Worm (Caenorhabditis elegans) whole organism, mixed stage, embryonic: ENCODE measurements around the gene atf-6.

Experiments used
- M03D4.4 ChIP-seq: sonication (generic microtip); optimal IDR thresholded peaks from 2 replicates; lab custom pipeline; 2017; ENCODE audit warnings: mild to moderate bottlenecking, missing genetic modification characterization, missing compliant biosample characterization
- bed-3 ChIP-seq: fragments of 200-800 bp; sonication (Bioruptor generic); optimal IDR thresholded peaks from 3 replicates; lab custom pipeline; 2018; ENCODE audit warnings: mild to moderate bottlenecking, missing genetic modification characterization, moderate library complexity, missing compliant biosample characterization
- blmp-1 ChIP-seq: fragments of 150-350 bp; optimal IDR thresholded peaks from 2 replicates; lab custom pipeline; 2014; ENCODE audit warnings: missing biosample characterization, missing genetic modification characterization
- ceh-39 ChIP-seq: fragments of 150-350 bp; optimal IDR thresholded peaks from 2 replicates; lab custom pipeline; 2014; ENCODE audit warnings: missing biosample characterization, missing genetic modification characterization
- ceh-43 ChIP-seq: fragments of 200-800 bp; sonication (Bioruptor generic); optimal IDR thresholded peaks from 2 replicates; lab custom pipeline; 2018; ENCODE audit warnings: mild to moderate bottlenecking, missing genetic modification characterization, moderate library complexity, missing compliant biosample characterization
- ceh-83 ChIP-seq: fragments of 200-800 bp; sonication (Bioruptor generic); optimal IDR thresholded peaks from 2 replicates; lab custom pipeline; 2018; ENCODE audit warnings: mild to moderate bottlenecking, missing genetic modification characterization, missing compliant biosample characterization
- ces-1 ChIP-seq: fragments of 150-350 bp; optimal IDR thresholded peaks from 2 replicates; lab custom pipeline; 2014; ENCODE audit warnings: missing biosample characterization, missing genetic modification reagents, missing genetic modification characterization
- cnd-1 ChIP-seq: fragments of 200-800 bp; sonication (Bioruptor generic); optimal IDR thresholded peaks from 2 replicates; lab custom pipeline; 2018; ENCODE audit warnings: mild to moderate bottlenecking, missing genetic modification characterization, missing compliant biosample characterization
- drap-1 ChIP-seq: fragments of 200-800 bp; sonication (Bioruptor generic); optimal IDR thresholded peaks from 3 replicates; lab custom pipeline; 2018; ENCODE audit warnings: mild to moderate bottlenecking, missing genetic modification characterization, missing compliant biosample characterization
- elt-1 ChIP-seq: sonication (generic microtip); optimal IDR thresholded peaks from 2 replicates; lab custom pipeline; 2017; ENCODE audit warnings: missing genetic modification characterization, mild to moderate bottlenecking, missing compliant biosample characterization, antibody characterized with exemption, moderate library complexity, borderline replicate concordance; ENCODE audit not compliant: insufficient read depth
- elt-3 ChIP-seq: fragments of 150-350 bp; optimal IDR thresholded peaks from 2 replicates; lab custom pipeline; 2014; ENCODE audit warnings: missing biosample characterization, missing genetic modification characterization
- ham-2 ChIP-seq: fragments of 200-800 bp; sonication (Bioruptor generic); optimal IDR thresholded peaks from 2 replicates; lab custom pipeline; 2018; ENCODE audit warnings: mild to moderate bottlenecking, missing genetic modification characterization, missing compliant biosample characterization
- hlh-1 ChIP-seq: fragments of 150-350 bp; optimal IDR thresholded peaks from 2 replicates; lab custom pipeline; 2014; ENCODE audit warnings: missing biosample characterization, missing genetic modification reagents, missing genetic modification characterization
- lin-13 ChIP-seq: fragments of 150-350 bp; optimal IDR thresholded peaks from 2 replicates; lab custom pipeline; 2014; ENCODE audit warnings: missing biosample characterization, missing genetic modification characterization
- lin-32 ChIP-seq: fragments of 200-800 bp; sonication (Bioruptor generic); optimal IDR thresholded peaks from 2 replicates; lab custom pipeline; 2018; ENCODE audit warnings: mild to moderate bottlenecking, missing genetic modification characterization, missing compliant biosample characterization
- lsy-2 ChIP-seq: fragments of 150-350 bp; optimal IDR thresholded peaks from 2 replicates; lab custom pipeline; 2014; ENCODE audit warnings: missing biosample characterization, missing genetic modification characterization
- nhr-12 ChIP-seq: fragments of 150-350 bp; optimal IDR thresholded peaks from 2 replicates; lab custom pipeline; 2014; ENCODE audit warnings: missing biosample characterization, missing genetic modification characterization
- nhr-2 ChIP-seq: fragments of 150-350 bp; optimal IDR thresholded peaks from 2 replicates; lab custom pipeline; 2014; ENCODE audit warnings: missing biosample characterization, missing genetic modification characterization
- nhr-237 ChIP-seq: fragments of 150-350 bp; optimal IDR thresholded peaks from 2 replicates; lab custom pipeline; 2014; ENCODE audit warnings: missing biosample characterization, missing genetic modification characterization
- nhr-28 ChIP-seq: fragments of 150-350 bp; optimal IDR thresholded peaks from 2 replicates; lab custom pipeline; 2014; ENCODE audit warnings: missing biosample characterization, missing genetic modification characterization
- nhr-76 ChIP-seq: sonication (generic microtip); optimal IDR thresholded peaks from 2 replicates; lab custom pipeline; 2017; ENCODE audit warnings: missing biosample characterization, missing genetic modification characterization
- pha-4 ChIP-seq: fragments of 150-350 bp; optimal IDR thresholded peaks from 2 replicates; lab custom pipeline; 2018; ENCODE audit warnings: missing biosample characterization, missing genetic modification reagents, missing genetic modification characterization
- sem-2 ChIP-seq: fragments of 200-800 bp; sonication (Bioruptor generic); optimal IDR thresholded peaks from 2 replicates; lab custom pipeline; 2018; ENCODE audit warnings: mild to moderate bottlenecking, missing genetic modification characterization, missing compliant biosample characterization
- snpc-4 ChIP-seq: fragments of 150-350 bp; optimal IDR thresholded peaks from 2 replicates; lab custom pipeline; 2014; ENCODE audit warnings: missing biosample characterization, missing genetic modification characterization
- sptf-1 ChIP-seq: sonication (generic microtip); optimal IDR thresholded peaks from 2 replicates; lab custom pipeline; 2017; ENCODE audit warnings: mild to moderate bottlenecking, missing genetic modification characterization, moderate library complexity, missing compliant biosample characterization
- tbx-8 ChIP-seq: fragments of 200-800 bp; sonication (Bioruptor generic); optimal IDR thresholded peaks from 2 replicates; lab custom pipeline; 2018; ENCODE audit warnings: mild to moderate bottlenecking, missing genetic modification characterization, moderate library complexity, missing compliant biosample characterization
- unc-120 ChIP-seq: sonication (generic microtip); optimal IDR thresholded peaks from 2 replicates; lab custom pipeline; 2017; ENCODE audit warnings: missing genetic modification characterization, missing compliant biosample characterization; ENCODE audit not compliant: poor library complexity, severe bottlenecking
- unc-39 ChIP-seq: fragments of 150-350 bp; optimal IDR thresholded peaks from 2 replicates; lab custom pipeline; 2014; ENCODE audit warnings: missing biosample characterization, missing genetic modification characterization
- unc-62 ChIP-seq: fragments of 150-350 bp; optimal IDR thresholded peaks from 2 replicates; lab custom pipeline; 2014; ENCODE audit warnings: missing biosample characterization, missing genetic modification reagents, missing genetic modification characterization
- zip-8 ChIP-seq: fragments of 150-350 bp; optimal IDR thresholded peaks from 2 replicates; lab custom pipeline; 2014; ENCODE audit warnings: missing biosample characterization, missing genetic modification characterization
- ztf-11 ChIP-seq: fragments of 150-350 bp; optimal IDR thresholded peaks from 2 replicates; lab custom pipeline; 2014; ENCODE audit warnings: missing biosample characterization, missing genetic modification characterization

The atf-6 gene

ce11 chrX:12516482-12516826 is 35.7 kb downstream of the atf-6 start:
- TF ChIP-seq drap-1 (GFP tag; lab: Kevin White, UChicago), result no peak
- no peak for TF ChIP-seq ceh-43 (GFP tag; lab: Kevin White, UChicago)
- no peak for TF ChIP-seq ham-2
- no peak for TF ChIP-seq ces-1 (GFP tag; lab: Kevin White, UChicago)
- no peak for TF ChIP-seq lsy-2 (tag; lab: Kevin White, UChicago)
- no peak for TF ChIP-seq elt-1
- TF ChIP-seq hlh-1 (tag; lab: Kevin White, UChicago), result no peak
- no peak for TF ChIP-seq pha-4
- no peak for TF ChIP-seq blmp-1 (tag; lab: Kevin White, UChicago)
- no peak for TF ChIP-seq unc-62
- TF ChIP-seq nhr-28, result no peak
- TF ChIP-seq sem-2 (GFP tag; lab: Kevin White, UChicago), result no peak
- no peak for TF ChIP-seq lin-13 (tag; lab: Kevin White, UChicago)
- no peak for TF ChIP-seq nhr-2

ce11 chrX:12517307-12517706 is 36.6 kb downstream of the atf-6 start:
- TF ChIP-seq nhr-237 (tag; lab: Kevin White, UChicago) (no peak), ces-1 (GFP tag; lab: Kevin White, UChicago) (peak; percentile 18)

DNA sequence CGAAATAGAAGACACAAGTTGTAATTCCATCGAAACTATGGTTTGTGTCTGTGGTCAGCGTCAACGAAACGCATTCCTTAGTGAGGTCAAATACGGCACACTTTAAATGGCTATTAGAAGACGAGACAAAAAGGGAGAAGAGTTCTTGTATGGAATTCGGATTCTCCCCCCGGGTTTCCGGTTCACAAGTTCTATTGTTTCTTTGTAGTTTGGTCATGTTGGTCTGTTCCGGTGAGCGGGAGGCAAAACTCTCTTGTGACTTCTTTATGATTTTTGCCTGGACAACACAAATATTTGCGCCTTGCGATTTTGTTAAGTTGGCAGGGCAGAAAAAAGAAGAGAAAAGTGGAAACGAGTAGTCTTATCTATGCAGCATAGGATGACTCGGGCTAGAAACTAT is 37.1 kb downstream of the atf-6 start:
- no peak for TF ChIP-seq ceh-83 (GFP tag; lab: Kevin White, UChicago)
- TF ChIP-seq ces-1 (GFP tag; lab: Kevin White, UChicago), result no peak
- TF ChIP-seq elt-3 (tag; lab: Kevin White, UChicago), result no peak
- TF ChIP-seq pha-4, result no peak
- TF ChIP-seq sem-2 (GFP tag; lab: Kevin White, UChicago), result no peak
- no peak for TF ChIP-seq ztf-11 (tag; lab: Kevin White, UChicago)
- no peak for TF ChIP-seq nhr-76 (tag; lab: Kevin White, UChicago)
- no peak for TF ChIP-seq unc-62
- TF ChIP-seq ceh-43 (GFP tag; lab: Kevin White, UChicago), result no peak
- no peak for TF ChIP-seq ceh-39 (tag; lab: Kevin White, UChicago)
- no peak for TF ChIP-seq ham-2
- no peak for TF ChIP-seq lin-13 (tag; lab: Kevin White, UChicago)
- TF ChIP-seq sptf-1, result no peak
- TF ChIP-seq bed-3, result no peak
- TF ChIP-seq lin-32 (GFP tag; lab: Kevin White, UChicago), result no peak
- TF ChIP-seq nhr-237 (tag; lab: Kevin White, UChicago), result no peak
- TF ChIP-seq nhr-2, result no peak
- TF ChIP-seq unc-120, result no peak
- TF ChIP-seq cnd-1 (tag; lab: Kevin White, UChicago), result no peak
- TF ChIP-seq snpc-4, result no peak

- no peak for TF ChIP-seq ces-1 (GFP tag; lab: Kevin White, UChicago)
- no peak for TF ChIP-seq pha-4
- no peak for TF ChIP-seq zip-8
- no peak for TF ChIP-seq unc-62
- TF ChIP-seq ceh-83 (GFP tag; lab: Kevin White, UChicago), result no peak
- no peak for TF ChIP-seq tbx-8 (GFP tag; lab: Kevin White, UChicago)
- TF ChIP-seq snpc-4, result no peak
- no peak for TF ChIP-seq nhr-237 (tag; lab: Kevin White, UChicago)
- TF ChIP-seq nhr-12 (tag; lab: Kevin White, UChicago), result no peak
- TF ChIP-seq sem-2 (GFP tag; lab: Kevin White, UChicago), result no peak
- no peak for TF ChIP-seq nhr-2
- TF ChIP-seq elt-3 (tag; lab: Kevin White, UChicago), result no peak
- no peak for TF ChIP-seq cnd-1 (tag; lab: Kevin White, UChicago)
- TF ChIP-seq lin-13 (tag; lab: Kevin White, UChicago), result no peak
- no peak for TF ChIP-seq elt-1
- TF ChIP-seq unc-39 (tag; lab: Kevin White, UChicago), result no peak
- TF ChIP-seq nhr-28, result no peak
- no peak for TF ChIP-seq lin-32 (GFP tag; lab: Kevin White, UChicago)
- TF ChIP-seq unc-120, result no peak
- no peak for TF ChIP-seq hlh-1 (tag; lab: Kevin White, UChicago)
Measured at ce11 chrX:12518469-12518868, 37.7 kb downstream of the atf-6 start.

DNA sequence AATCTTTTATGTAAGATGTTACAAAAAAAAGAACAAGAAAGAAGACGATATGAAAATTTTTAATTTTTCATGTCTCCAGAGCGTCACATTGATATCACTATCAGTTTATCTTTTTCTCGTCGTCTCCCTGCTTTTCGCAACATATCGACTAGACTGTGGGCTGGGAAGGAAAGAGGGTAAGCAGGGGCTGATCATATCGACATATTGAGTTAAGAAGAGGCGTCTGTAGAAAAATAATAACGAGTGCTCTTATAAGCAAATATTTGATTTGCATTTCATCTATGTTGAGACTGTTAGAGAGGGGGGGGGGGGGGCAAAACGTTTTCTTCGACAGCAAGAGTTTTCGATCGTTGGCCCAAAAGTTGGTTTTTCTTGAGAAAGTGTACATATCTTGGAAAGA is 38.2 kb downstream of the atf-6 start:
- TF ChIP-seq nhr-76 (tag; lab: Kevin White, UChicago), result no peak

- TF ChIP-seq M03D4.4 (tag; lab: Kevin White, UChicago) (no peak), pha-4 (no peak)
- TF ChIP-seq, all 35 proteins: peak for 0
Measured at ce11 chrX:12523071-12523483, 42.3 kb downstream of the atf-6 start.
